Fruit fly (Drosophila melanogaster): ENCODE data around the gene CG6204.
A peak's percentile ranks its signal among the peaks of the same experiment; 100 is the strongest.

The CG6204 gene

DNA sequence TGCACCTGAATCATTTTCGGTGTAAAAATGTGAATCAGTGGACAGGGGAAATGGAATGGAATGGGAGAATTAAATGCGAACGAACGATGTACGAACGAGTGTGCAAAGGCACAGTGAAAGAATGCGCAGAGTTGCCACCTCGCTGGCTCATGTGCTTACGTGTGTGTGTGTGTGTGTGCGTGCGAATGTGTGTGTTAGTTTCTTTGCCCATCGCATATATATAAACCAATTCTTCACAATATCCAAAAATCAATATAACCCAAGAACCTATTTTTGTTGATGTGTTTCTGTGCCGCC, 37.5 kb downstream of the CG6204 start:
- TF ChIP-seq CG15479 (GFP tag; optimal IDR thresholded peaks at IDR 0.05), result peak; percentile 10
- peak; percentile 59 for TF ChIP-seq Med (GFP tag)
- TF ChIP-seq chm (GFP tag; IDR thresholded peaks at IDR 0.05), result peak; percentile 41; the same call in 1 of the 2 replicates
- peak; percentile 27 for TF ChIP-seq stwl (tag; optimal IDR thresholded peaks at IDR 0.05)
- 0 out of 3 replicates have a peak, but pooled peaks have one; percentile 9 for TF ChIP-seq zen2 (GFP tag; IDR thresholded peaks at IDR 0.05; ENCODE audit: partially characterized antibody)
- TF ChIP-seq inv (GFP tag; IDR thresholded peaks at IDR 0.05; ENCODE audit: partially characterized antibody), result no peak
- 0 out of 2 replicates have a peak, but pooled peaks have one; percentile 29 for TF ChIP-seq Dref (GFP tag; IDR thresholded peaks at IDR 0.05)
- peak; percentile 1 for TF ChIP-seq CG10543 (GFP tag; optimal IDR thresholded peaks at IDR 0.05)
- no peak for TF ChIP-seq CG11560 (tag; IDR thresholded peaks at IDR 0.05)
- peak; percentile 12 for TF ChIP-seq Deaf1 (tag; optimal IDR thresholded peaks at IDR 0.05)
- peak; percentile 93 for TF ChIP-seq cg (GFP tag; optimal IDR thresholded peaks at IDR 0.05)
- TF ChIP-seq Opbp (GFP tag; IDR thresholded peaks at IDR 0.05; ENCODE audit: partially characterized antibody), result peak; percentile 57; the same call in 2 of the 3 replicates
- TF ChIP-seq br (optimal IDR thresholded peaks at IDR 0.05), result no peak
- peak in 1 of 2 experiments; percentile 5 for TF ChIP-seq Pdp1 (GFP tag; optimal IDR thresholded peaks at IDR 0.05)
- peak; percentile 25 for TF ChIP-seq pzg (GFP tag; optimal IDR thresholded peaks at IDR 0.05)
- TF ChIP-seq ci (GFP tag; IDR thresholded peaks at IDR 0.05), result 0 out of 3 replicates have a peak, but pooled peaks have one; percentile 8
- no peak for TF ChIP-seq CG12219 (GFP tag; optimal IDR thresholded peaks at IDR 0.05)
- TF ChIP-seq CrebB (tag; optimal IDR thresholded peaks at IDR 0.05), result peak; percentile 25
- peak; percentile 51; the same call in 1 of the 3 replicates for TF ChIP-seq CG34422 (GFP tag; IDR thresholded peaks at IDR 0.05)
- TF ChIP-seq nerfin-1 (tag; optimal IDR thresholded peaks at IDR 0.05), result peak; percentile 92
- peak; percentile 21 for TF ChIP-seq CG13624 (GFP tag; optimal IDR thresholded peaks at IDR 0.05)
- no peak for TF ChIP-seq CG30403 (GFP tag; optimal IDR thresholded peaks at IDR 0.05)
- peak; percentile 67; the same call in 2 of the 4 replicates for TF ChIP-seq chinmo (GFP tag; IDR thresholded peaks at IDR 0.05; ENCODE audit: partially characterized antibody)
- 0 out of 2 replicates have a peak, but pooled peaks have one; percentile 38 for TF ChIP-seq stc (GFP tag; IDR thresholded peaks at IDR 0.05)
- TF ChIP-seq vvl (GFP tag; IDR thresholded peaks at IDR 0.05), result 0 out of 2 replicates have a peak, but pooled peaks have one; percentile 20
- no peak for TF ChIP-seq CG4328 (GFP tag; optimal IDR thresholded peaks at IDR 0.05)
- peak; percentile 36 for TF ChIP-seq pfk (GFP tag; optimal IDR thresholded peaks at IDR 0.05)
- TF ChIP-seq crp (GFP tag; optimal IDR thresholded peaks at IDR 0.05), result peak in 1 of 2 experiments; percentile 6
- TF ChIP-seq rib (GFP tag; IDR thresholded peaks at IDR 0.05), result 0 out of 2 replicates have a peak, but pooled peaks have one; percentile 16
- peak; percentile 94 for TF ChIP-seq psq (GFP tag; optimal IDR thresholded peaks at IDR 0.05)
- TF ChIP-seq Rfx (GFP tag; IDR thresholded peaks at IDR 0.05), result peak; percentile 15; the same call in 1 of the 2 replicates
- 0 out of 2 replicates have a peak, but pooled peaks have one; percentile 17 for TF ChIP-seq HLH3B (GFP tag; IDR thresholded peaks at IDR 0.05)
- TF ChIP-seq vnd (GFP tag; IDR thresholded peaks at IDR 0.05; ENCODE audit: partially characterized antibody), result peak; percentile 32; the same call in 1 of the 3 replicates
- TF ChIP-seq PHDP (tag; optimal IDR thresholded peaks at IDR 0.05), result no peak
- TF ChIP-seq CG3847 (GFP tag; IDR thresholded peaks at IDR 0.05), result 0 out of 2 replicates have a peak, but pooled peaks have one; percentile 36
- TF ChIP-seq Ada2b (GFP tag; IDR thresholded peaks at IDR 0.05), result 0 out of 2 replicates have a peak, but pooled peaks have one; percentile 6
- TF ChIP-seq HLHmδ (GFP tag; optimal IDR thresholded peaks at IDR 0.05), result peak; percentile 58
- peak; percentile 6 for TF ChIP-seq CG4282 (GFP tag; optimal IDR thresholded peaks at IDR 0.05)
- peak; percentile 30 for TF ChIP-seq CG15514 (GFP tag; optimal IDR thresholded peaks at IDR 0.05)
- peak; percentile 37 for TF ChIP-seq mirr (GFP tag; optimal IDR thresholded peaks at IDR 0.05)
- no peak for TF ChIP-seq CG30020 (tag; optimal IDR thresholded peaks at IDR 0.05)
- TF ChIP-seq B-H2 (GFP tag; optimal IDR thresholded peaks at IDR 0.05), result no peak
- peak; percentile 99 for TF ChIP-seq sd (tag; optimal IDR thresholded peaks at IDR 0.05)
